Worm (Caenorhabditis elegans) whole organism, L4 larva: ENCODE data around the gene C54F6.15.

Source experiments
- Y5F2A.4 ChIP-seq: fragments of 200-800 bp; sonication (Bioruptor generic); optimal IDR thresholded peaks from 2 replicates; lab custom pipeline; 2018; ENCODE audit warnings: mild to moderate bottlenecking, missing genetic modification characterization, missing compliant biosample characterization
- ZK546.5 ChIP-seq, 2 experiments: sonication (generic microtip); optimal IDR thresholded peaks; 2 replicates each; lab custom pipeline; 2017; ENCODE audit warnings: missing biosample characterization in 2 of 2, missing genetic modification characterization in 2 of 2
- aha-1 ChIP-seq: fragments of 150-350 bp; peaks from one replicate; lab custom pipeline; 2014; ENCODE audit warnings: missing biosample characterization, missing genetic modification characterization
- egl-27 ChIP-seq: sonication (generic microtip); optimal IDR thresholded peaks from 3 replicates; lab custom pipeline; 2017; ENCODE audit warnings: missing biosample characterization, missing genetic modification reagents, missing genetic modification characterization
- lin-39 ChIP-seq: fragments of 150-350 bp; optimal IDR thresholded peaks from 2 replicates; lab custom pipeline; 2014; ENCODE audit warnings: missing biosample characterization, missing genetic modification reagents, missing genetic modification characterization
- lsy-2 ChIP-seq, 2 experiments: fragments of 150-350 bp in 1 of 2; sonication (generic microtip) in 1 of 2; optimal IDR thresholded peaks; 2 replicates each; lab custom pipeline; 2014 to 2017; ENCODE audit warnings: missing biosample characterization in 2 of 2, missing genetic modification characterization in 2 of 2
- mep-1 ChIP-seq: fragments of 150-350 bp; sonication (generic microtip); optimal IDR thresholded peaks from 3 replicates; lab custom pipeline; 2014; ENCODE audit warnings: missing biosample characterization, missing genetic modification characterization
- nhr-10 ChIP-seq: fragments of 150-350 bp; optimal IDR thresholded peaks from 2 replicates; lab custom pipeline; 2014; ENCODE audit warnings: missing biosample characterization, missing genetic modification characterization
- pqm-1 ChIP-seq: sonication (generic microtip); optimal IDR thresholded peaks from 2 replicates; lab custom pipeline; 2017; ENCODE audit warnings: missing biosample characterization, missing genetic modification characterization
- snpc-1.2 ChIP-seq: fragments of 200-800 bp; sonication (Bioruptor generic); IDR thresholded peaks from 2 replicates; pipeline ENCODE4 v1.3.6; 2022; ENCODE audit warnings: missing genetic modification reagents, missing genetic modification characterization, missing compliant biosample characterization
- unc-39 ChIP-seq: sonication (generic microtip); optimal IDR thresholded peaks from 2 replicates; lab custom pipeline; 2017; ENCODE audit warnings: missing biosample characterization, missing genetic modification characterization
- unc-62 ChIP-seq, 3 experiments: fragments of 150-350 bp in 1 of 3; sonication (generic microtip); optimal IDR thresholded peaks in 2 of 3; peaks in 1 of 3; 1 replicate in 1 of 3; 2 replicates in 2 of 3; lab custom pipeline; 2014 to 2017; ENCODE audit warnings: missing biosample characterization in 3 of 3, missing genetic modification characterization in 3 of 3, missing genetic modification reagents in 3 of 3, missing genotype in 1 of 3

DNA sequence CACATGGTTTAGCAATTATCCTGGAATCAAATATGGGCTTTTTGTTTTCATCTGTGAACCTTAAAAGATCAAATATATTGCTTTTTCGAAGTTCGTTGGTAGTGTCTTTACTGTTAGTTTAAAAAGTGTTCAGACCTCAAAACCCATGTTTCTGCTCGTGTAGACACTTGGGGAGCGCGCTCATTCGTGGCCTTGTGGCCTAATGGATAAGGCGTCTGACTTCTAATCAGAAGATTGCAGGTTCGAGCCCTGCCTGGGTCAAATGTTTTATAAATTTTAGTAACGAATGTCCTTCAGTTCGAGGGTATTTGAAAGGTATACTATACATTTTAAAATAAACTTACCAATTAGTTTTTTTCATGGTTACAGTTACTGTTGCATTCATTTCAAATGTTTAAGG, 16.0 kb downstream of the C54F6.15 start:
- TF ChIP-seq unc-62 (GFP tag; optimal IDR thresholded peaks at IDR 0.05 in 1 of 2; lab: Kevin White, UChicago) (no peak), unc-62 (tag; optimal IDR thresholded peaks at IDR 0.05; lab: Kevin White, UChicago) (no peak), pqm-1 (tag; lab: Kevin White, UChicago) (no peak), unc-39 (tag; lab: Kevin White, UChicago) (no peak), nhr-10 (tag; lab: Kevin White, UChicago) (no peak), ZK546.5 (tag; optimal IDR thresholded peaks at IDR 0.05; lab: Kevin White, UChicago) (no peak), lsy-2 (tag; optimal IDR thresholded peaks at IDR 0.05; lab: Kevin White, UChicago) (no peak), aha-1 (tag; lab: Kevin White, UChicago) (no peak), egl-27 (no peak), lin-39 (tag; lab: Kevin White, UChicago) (no peak), snpc-1.2 (GFP tag; lab: Robert Waterston, UW) (no peak), mep-1 (tag; lab: Kevin White, UChicago) (no peak), Y5F2A.4 (GFP tag; lab: Kevin White, UChicago) (no peak)
